Worm (Caenorhabditis elegans): ENCODE data around the gene rps-4.

The rps-4 gene

DNA sequence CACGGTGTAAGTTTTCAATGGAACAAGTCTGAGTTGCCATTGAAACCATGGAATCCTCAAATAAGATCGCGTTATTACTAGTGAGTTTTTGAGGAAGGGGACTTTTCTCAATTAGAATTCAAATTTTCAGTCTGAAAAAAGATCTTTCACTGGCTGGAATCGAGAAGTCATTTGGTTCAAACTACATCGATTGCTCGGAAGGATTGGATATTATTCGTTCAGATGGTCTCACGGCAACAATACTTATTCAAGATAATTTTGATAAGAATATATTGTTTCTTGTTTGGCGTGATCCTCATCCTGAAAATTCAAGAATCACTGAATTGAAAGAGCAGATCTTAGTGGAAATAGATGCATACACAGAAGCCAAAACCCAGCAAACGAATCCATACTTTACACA is 17.0 kb downstream of the rps-4 start:
- TF ChIP-seq med-1 (GFP tag; optimal IDR thresholded peaks at IDR 0.05; ENCODE audit: insufficient read depth) = no peak
- no peak for TF ChIP-seq cog-1 (tag; optimal IDR thresholded peaks at IDR 0.05)
- TF ChIP-seq tab-1 (GFP tag; IDR thresholded peaks at IDR 0.05) = no peak
- no peak for TF ChIP-seq ztf-23 (GFP tag; IDR thresholded peaks at IDR 0.05)
- no peak for TF ChIP-seq klf-2 (GFP tag; conservative IDR thresholded peaks at IDR 0.05)
- TF ChIP-seq ztf-29 (GFP tag; IDR thresholded peaks at IDR 0.05) = no peak

DNA sequence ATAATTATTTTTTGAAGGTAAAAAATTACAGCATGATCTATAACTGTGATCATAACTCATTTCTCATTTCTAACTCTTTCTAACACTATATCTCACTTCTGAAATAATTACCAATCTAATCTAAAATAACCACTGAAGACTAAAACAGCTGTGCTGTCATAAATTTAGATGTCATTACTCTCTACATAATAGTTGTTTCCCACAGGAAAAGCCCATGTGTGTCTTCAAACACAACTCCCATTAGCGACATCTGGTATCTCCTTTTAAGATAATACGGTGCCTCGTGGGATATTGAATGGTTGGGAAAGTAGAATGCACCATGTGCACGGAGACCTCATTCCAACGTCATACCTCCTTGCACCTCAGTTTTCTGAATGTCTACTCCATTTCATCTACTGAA is 19.5 kb downstream of the rps-4 start, which contains the start of gene Y43B11AL.1:
Y43B11AL.1 (plus strand) TSS at position 301 of the 400 bp plus-strand sequence.
- no peak for TF ChIP-seq med-1 (GFP tag; optimal IDR thresholded peaks at IDR 0.05; ENCODE audit: insufficient read depth)
- no peak for TF ChIP-seq ztf-29 (GFP tag; IDR thresholded peaks at IDR 0.05)
- TF ChIP-seq T22C8.4 (GFP tag; IDR thresholded peaks at IDR 0.05) = no peak
- TF ChIP-seq tab-1 (GFP tag; IDR thresholded peaks at IDR 0.05) = no peak
- TF ChIP-seq cog-1 (tag; optimal IDR thresholded peaks at IDR 0.05) = no peak
- no peak for TF ChIP-seq ref-1 (GFP tag; conservative IDR thresholded peaks at IDR 0.05)
- TF ChIP-seq flt-1 (GFP tag; IDR thresholded peaks at IDR 0.05) = no peak
- no peak for TF ChIP-seq ztf-23 (GFP tag; IDR thresholded peaks at IDR 0.05)
- no peak for TF ChIP-seq klf-2 (GFP tag; conservative IDR thresholded peaks at IDR 0.05)

DNA sequence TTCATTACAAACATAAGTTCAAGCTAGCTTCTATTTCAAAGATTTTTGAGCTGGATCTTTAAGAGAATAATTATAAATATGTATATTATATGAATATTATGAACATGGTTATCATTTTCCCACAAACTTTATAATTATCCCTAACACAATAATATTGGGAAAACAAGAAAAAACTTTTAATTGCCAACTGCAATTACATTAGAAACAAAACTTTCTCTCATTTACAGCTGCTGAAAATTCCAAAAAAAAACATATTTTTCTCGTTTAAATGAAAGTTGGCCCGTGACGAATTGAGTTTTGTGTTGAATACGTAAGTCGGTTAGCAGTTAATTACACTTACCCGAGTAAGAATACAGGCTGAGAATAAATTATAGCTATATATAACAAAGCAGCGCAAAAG is 21.8 kb downstream of the rps-4 start:
- TF ChIP-seq med-1 (GFP tag; optimal IDR thresholded peaks at IDR 0.05; ENCODE audit: insufficient read depth) (no peak), klf-2 (GFP tag; conservative IDR thresholded peaks at IDR 0.05) (no peak), tab-1 (GFP tag; IDR thresholded peaks at IDR 0.05) (no peak), T22C8.4 (GFP tag; IDR thresholded peaks at IDR 0.05) (no peak), flt-1 (GFP tag; IDR thresholded peaks at IDR 0.05) (no peak), ref-1 (GFP tag; conservative IDR thresholded peaks at IDR 0.05) (no peak), ztf-23 (GFP tag; IDR thresholded peaks at IDR 0.05) (no peak), cog-1 (tag; optimal IDR thresholded peaks at IDR 0.05) (no peak), ztf-29 (GFP tag; IDR thresholded peaks at IDR 0.05) (no peak)

DNA sequence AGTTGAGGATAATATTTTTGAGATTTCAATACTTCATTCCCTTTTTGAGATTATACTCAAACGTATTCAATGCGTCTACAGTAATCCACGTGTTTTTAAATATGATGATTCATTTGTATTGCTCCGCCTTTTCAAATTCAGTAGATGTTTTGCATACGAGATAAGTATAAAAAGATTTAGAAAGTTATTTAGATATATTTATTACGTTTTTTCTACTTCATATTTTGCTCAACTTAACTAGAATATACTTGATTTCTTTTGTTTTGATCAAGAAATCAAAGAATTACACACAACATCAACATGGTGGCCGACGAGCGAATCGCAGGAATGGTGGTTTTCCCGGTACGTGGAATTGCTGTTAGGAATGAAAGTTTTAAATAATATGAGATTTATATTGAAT is 26.8 kb downstream of the rps-4 start, which contains the start of gene srx-50:
srx-50 (plus strand) TSS at position 301 of the 400 bp plus-strand sequence.
- TF ChIP-seq T22C8.4 (GFP tag; IDR thresholded peaks at IDR 0.05) (no peak), klf-2 (GFP tag; conservative IDR thresholded peaks at IDR 0.05) (no peak), ztf-23 (GFP tag; IDR thresholded peaks at IDR 0.05) (no peak), cog-1 (tag; optimal IDR thresholded peaks at IDR 0.05) (no peak), flt-1 (GFP tag; IDR thresholded peaks at IDR 0.05) (no peak), tab-1 (GFP tag; IDR thresholded peaks at IDR 0.05) (no peak), ztf-29 (GFP tag; IDR thresholded peaks at IDR 0.05) (no peak)

DNA sequence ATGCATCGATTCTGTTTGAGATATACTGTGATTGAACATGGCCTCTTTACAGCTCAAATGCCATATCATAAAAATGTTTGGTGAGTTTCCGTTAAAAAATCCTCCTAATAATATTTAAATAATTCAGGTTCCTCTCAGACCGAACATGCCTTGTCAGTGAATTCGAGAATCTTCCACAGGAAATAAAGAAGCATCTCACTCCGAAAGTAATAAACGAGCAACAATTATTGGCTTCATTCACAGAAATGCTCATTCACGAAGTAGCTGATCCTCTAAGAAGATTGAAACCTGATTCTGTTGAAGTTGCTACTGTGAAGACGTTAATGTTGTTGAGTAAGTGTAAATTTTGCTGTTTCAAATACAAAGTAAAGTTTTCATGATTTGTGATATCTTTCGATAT is 32.3 kb downstream of the rps-4 start:
- TF ChIP-seq klf-2 (GFP tag; conservative IDR thresholded peaks at IDR 0.05) (no peak), cog-1 (tag; optimal IDR thresholded peaks at IDR 0.05) (no peak), flt-1 (GFP tag; IDR thresholded peaks at IDR 0.05) (no peak), tab-1 (GFP tag; IDR thresholded peaks at IDR 0.05) (no peak), ref-1 (GFP tag; conservative IDR thresholded peaks at IDR 0.05) (no peak), T22C8.4 (GFP tag; IDR thresholded peaks at IDR 0.05) (no peak), ztf-23 (GFP tag; IDR thresholded peaks at IDR 0.05) (no peak), med-1 (GFP tag; optimal IDR thresholded peaks at IDR 0.05; ENCODE audit: insufficient read depth) (no peak), ztf-29 (GFP tag; IDR thresholded peaks at IDR 0.05) (no peak)

DNA sequence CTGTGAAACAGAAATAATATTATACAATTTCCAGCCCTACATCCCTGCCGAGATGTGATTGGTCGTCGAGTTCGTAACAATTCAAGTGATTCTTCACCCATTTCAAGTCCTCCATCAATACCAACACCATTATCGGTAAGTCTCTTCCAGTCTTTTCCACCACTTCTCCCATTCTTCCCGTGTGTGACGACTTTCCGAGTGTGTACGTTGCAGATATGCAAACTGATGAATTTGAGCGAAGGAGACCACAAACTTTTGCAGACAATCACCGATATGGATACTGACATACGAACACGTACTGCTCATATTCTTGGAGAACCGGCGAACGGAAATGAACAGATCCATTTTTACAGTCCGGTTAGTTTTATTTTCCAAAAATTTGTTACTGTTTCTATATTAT is 33.0 kb downstream of the rps-4 start:
- TF ChIP-seq cog-1 (tag; optimal IDR thresholded peaks at IDR 0.05) (no peak), ztf-29 (GFP tag; IDR thresholded peaks at IDR 0.05) (no peak), tab-1 (GFP tag; IDR thresholded peaks at IDR 0.05) (no peak), med-1 (GFP tag; optimal IDR thresholded peaks at IDR 0.05; ENCODE audit: insufficient read depth) (no peak), T22C8.4 (GFP tag; IDR thresholded peaks at IDR 0.05) (no peak), ztf-23 (GFP tag; IDR thresholded peaks at IDR 0.05) (no peak), flt-1 (GFP tag; IDR thresholded peaks at IDR 0.05) (no peak), ref-1 (GFP tag; conservative IDR thresholded peaks at IDR 0.05) (no peak), klf-2 (GFP tag; conservative IDR thresholded peaks at IDR 0.05) (no peak)

DNA sequence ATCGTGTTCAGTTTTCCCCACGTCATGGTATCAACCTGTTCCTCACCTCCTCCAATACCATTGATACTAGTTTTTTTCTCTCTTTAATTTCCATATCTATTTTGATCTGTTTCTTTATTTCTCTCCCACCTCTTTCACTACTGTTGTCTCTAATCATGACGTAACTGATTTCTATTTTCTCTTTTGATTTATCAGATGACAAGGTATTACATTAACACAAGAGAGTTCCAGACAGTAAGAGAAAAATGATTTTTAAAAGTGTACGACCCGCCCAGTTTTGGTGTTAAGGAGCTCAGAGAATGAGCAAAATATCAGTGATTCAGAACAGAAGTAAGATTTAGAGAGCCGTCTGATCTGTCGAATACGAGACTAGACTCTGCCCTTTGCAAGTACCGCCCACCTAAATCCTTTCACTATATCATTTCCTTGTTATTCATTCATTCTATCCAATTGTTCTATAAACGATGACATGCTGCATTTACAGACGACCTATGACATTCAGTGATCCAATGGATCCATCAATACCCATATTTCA is 34.7 kb downstream of the rps-4 start, which contains the start of gene nhr-105:
nhr-105 (plus strand) TSS at position 485 of the 535 bp plus-strand sequence.
- no peak for TF ChIP-seq ref-1 (GFP tag; conservative IDR thresholded peaks at IDR 0.05)
- TF ChIP-seq klf-2 (GFP tag; conservative IDR thresholded peaks at IDR 0.05) = no peak
- TF ChIP-seq med-1 (GFP tag; optimal IDR thresholded peaks at IDR 0.05; ENCODE audit: insufficient read depth) = no peak
- TF ChIP-seq tab-1 (GFP tag; IDR thresholded peaks at IDR 0.05) = no peak
- TF ChIP-seq cog-1 (tag; optimal IDR thresholded peaks at IDR 0.05) = no peak
- no peak for TF ChIP-seq ztf-29 (GFP tag; IDR thresholded peaks at IDR 0.05)
- no peak for TF ChIP-seq flt-1 (GFP tag; IDR thresholded peaks at IDR 0.05)
- TF ChIP-seq ztf-23 (GFP tag; IDR thresholded peaks at IDR 0.05) = no peak
- TF ChIP-seq T22C8.4 (GFP tag; IDR thresholded peaks at IDR 0.05) = no peak

DNA sequence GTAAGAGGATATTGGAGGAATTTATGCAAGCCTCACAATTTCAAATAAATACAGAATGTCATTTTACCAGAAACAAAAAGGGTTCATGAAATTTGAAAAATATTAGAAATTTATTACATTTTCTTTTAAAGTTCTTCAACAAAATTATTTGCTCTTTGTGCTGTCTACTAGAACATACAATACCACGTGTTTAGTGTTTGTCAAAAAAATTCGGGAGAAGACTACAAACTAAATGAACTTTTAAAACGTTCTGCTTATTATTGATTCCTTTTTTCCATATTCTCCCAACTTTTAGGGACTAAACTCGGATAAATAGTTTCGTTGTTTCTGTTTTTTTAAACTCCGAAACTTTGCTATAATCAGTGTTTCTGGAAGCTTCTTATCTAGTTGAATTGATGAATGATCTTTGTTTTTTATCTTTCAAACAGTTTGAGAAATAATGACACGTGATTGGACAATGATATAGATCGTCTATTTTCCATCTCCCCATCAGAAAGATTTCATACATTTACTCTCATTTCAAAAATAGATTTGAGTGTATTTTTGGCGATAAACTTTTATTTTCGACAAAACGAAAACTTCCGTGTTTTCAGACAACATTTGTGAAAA is 35.7 kb downstream of the rps-4 start:
- no peak for TF ChIP-seq T22C8.4 (GFP tag; IDR thresholded peaks at IDR 0.05)
- no peak for TF ChIP-seq flt-1 (GFP tag; IDR thresholded peaks at IDR 0.05)
- no peak for TF ChIP-seq klf-2 (GFP tag; conservative IDR thresholded peaks at IDR 0.05)
- TF ChIP-seq ref-1 (GFP tag; conservative IDR thresholded peaks at IDR 0.05) = no peak
- no peak for TF ChIP-seq cog-1 (tag; optimal IDR thresholded peaks at IDR 0.05)
- TF ChIP-seq tab-1 (GFP tag; IDR thresholded peaks at IDR 0.05) = no peak
- no peak for TF ChIP-seq med-1 (GFP tag; optimal IDR thresholded peaks at IDR 0.05; ENCODE audit: insufficient read depth)
- no peak for TF ChIP-seq ztf-29 (GFP tag; IDR thresholded peaks at IDR 0.05)
- TF ChIP-seq ztf-23 (GFP tag; IDR thresholded peaks at IDR 0.05) = no peak

DNA sequence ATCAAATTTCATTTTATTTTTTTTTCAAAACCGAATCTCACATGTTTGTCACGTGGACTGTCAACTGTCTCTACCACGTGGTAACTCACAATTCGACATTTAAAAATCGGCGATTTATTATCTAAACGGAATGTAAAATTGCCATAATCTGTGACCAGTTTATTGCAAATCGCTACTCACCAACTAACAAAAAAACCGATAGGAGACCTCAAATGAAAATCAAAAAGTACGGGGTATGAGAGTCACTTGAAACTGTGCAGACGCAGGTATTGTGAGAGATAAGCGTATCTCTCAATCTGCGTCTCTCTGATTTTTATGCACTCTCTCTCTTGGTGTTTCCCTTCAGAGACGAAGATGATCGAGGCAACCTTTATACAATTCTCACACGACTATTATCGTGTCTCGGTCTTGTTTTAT is 36.7 kb downstream of the rps-4 start:
- TF ChIP-seq flt-1 (GFP tag; IDR thresholded peaks at IDR 0.05) (no peak), ztf-23 (GFP tag; IDR thresholded peaks at IDR 0.05) (no peak), med-1 (GFP tag; optimal IDR thresholded peaks at IDR 0.05; ENCODE audit: insufficient read depth) (no peak), ref-1 (GFP tag; conservative IDR thresholded peaks at IDR 0.05) (no peak), cog-1 (tag; optimal IDR thresholded peaks at IDR 0.05) (no peak), klf-2 (GFP tag; conservative IDR thresholded peaks at IDR 0.05) (no peak), ztf-29 (GFP tag; IDR thresholded peaks at IDR 0.05) (no peak)
